Worm (Caenorhabditis elegans) whole organism, L1 larva: ENCODE results near the gene R02F2.4.

Source experiments
- aha-1 ChIP-seq: fragments of 150-350 bp; optimal IDR thresholded peaks from 2 replicates; lab custom pipeline; 2014; ENCODE audit warnings: missing biosample characterization, missing genetic modification characterization
- ceh-82 ChIP-seq, 3 experiments: fragments of 150-350 bp in 1 of 3; sonication (generic microtip) in 2 of 3; optimal IDR thresholded peaks; 2 replicates each; lab custom pipeline; 2014 to 2017; ENCODE audit warnings: missing biosample characterization in 3 of 3, missing genetic modification characterization in 3 of 3
- dpl-1 ChIP-seq, 3 experiments: fragments of 150-350 bp in 2 of 3; sonication (generic microtip) in 1 of 3; optimal IDR thresholded peaks; 2 replicates each; lab custom pipeline; 2014 to 2017; ENCODE audit warnings: missing biosample characterization in 3 of 3, missing genetic modification characterization in 3 of 3, missing genetic modification reagents in 3 of 3
- dsc-1 ChIP-seq: sonication (generic microtip); optimal IDR thresholded peaks from 2 replicates; lab custom pipeline; 2016; ENCODE audit warnings: mild to moderate bottlenecking, missing genetic modification characterization, missing compliant biosample characterization
- lin-13 ChIP-seq: fragments of 150-350 bp; optimal IDR thresholded peaks from 2 replicates; lab custom pipeline; 2014; ENCODE audit warnings: missing biosample characterization, missing genetic modification reagents, missing genetic modification characterization
- lin-14 ChIP-seq: fragments of 200-800 bp; sonication (Bioruptor generic); optimal IDR thresholded peaks from 2 replicates; lab custom pipeline; 2018; ENCODE audit warnings: mild to moderate bottlenecking, missing genetic modification characterization, moderate library complexity, missing compliant biosample characterization
- mep-1 ChIP-seq: fragments of 150-350 bp; optimal IDR thresholded peaks from 2 replicates; lab custom pipeline; 2014; ENCODE audit warnings: missing biosample characterization, missing genetic modification characterization
- nhr-237 ChIP-seq: fragments of 150-350 bp; optimal IDR thresholded peaks from 2 replicates; lab custom pipeline; 2014; ENCODE audit warnings: missing biosample characterization, missing genetic modification characterization
- nhr-77 ChIP-seq: fragments of 150-350 bp; optimal IDR thresholded peaks from 2 replicates; lab custom pipeline; 2014; ENCODE audit warnings: missing biosample characterization, missing genetic modification characterization
- pag-3 ChIP-seq: sonication (generic microtip); optimal IDR thresholded peaks from 2 replicates; lab custom pipeline; 2017; ENCODE audit warnings: missing genetic modification characterization, mild to moderate bottlenecking, missing compliant biosample characterization, antibody characterized with exemption, borderline replicate concordance; ENCODE audit not compliant: insufficient read depth
- snpc-4 ChIP-seq: fragments of 150-350 bp; optimal IDR thresholded peaks from 2 replicates; lab custom pipeline; 2014; ENCODE audit warnings: missing biosample characterization, missing genetic modification characterization
- unc-62 ChIP-seq: fragments of 150-350 bp; optimal IDR thresholded peaks from 2 replicates; lab custom pipeline; 2014; ENCODE audit warnings: missing biosample characterization, missing genetic modification reagents, missing genetic modification characterization

DNA sequence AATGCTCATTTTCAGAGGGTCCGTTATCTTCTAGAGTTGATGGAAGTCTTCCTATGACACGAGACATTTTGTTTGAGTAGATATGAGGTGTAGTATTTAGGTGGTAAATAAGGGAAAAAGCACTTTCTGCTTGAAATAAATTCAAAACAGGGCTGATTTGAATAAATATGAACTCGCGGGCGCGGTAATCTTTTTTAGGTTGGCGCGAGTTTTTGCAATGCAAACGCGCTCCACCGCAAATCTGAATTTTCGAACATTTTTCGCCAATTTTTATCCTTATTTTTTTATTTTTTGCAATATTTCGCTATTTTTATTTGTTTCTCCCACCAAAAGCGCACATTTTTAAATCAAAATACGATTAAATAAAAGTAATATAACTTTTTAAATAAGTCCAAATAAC lies 35.9 kb upstream of the R02F2.4 start, which contains the start of gene skpt-1:
- no peak for TF ChIP-seq pag-3
- TF ChIP-seq nhr-237 (tag; lab: Kevin White, UChicago) = no peak
- no peak for TF ChIP-seq nhr-77 (tag; lab: Kevin White, UChicago)
- TF ChIP-seq aha-1 (tag; lab: Kevin White, UChicago) = no peak
- TF ChIP-seq dpl-1 (GFP tag; optimal IDR thresholded peaks at IDR 0.05; lab: Kevin White, UChicago) = peak; percentile 79 to 89 (median 86)
- no peak for TF ChIP-seq mep-1
- no peak for TF ChIP-seq lin-13 (GFP tag; lab: Kevin White, UChicago)
- peak; percentile 32 for TF ChIP-seq lin-14
- TF ChIP-seq snpc-4 = no peak
- TF ChIP-seq unc-62 = no peak
- TF ChIP-seq ceh-82 (tag; optimal IDR thresholded peaks at IDR 0.05; lab: Kevin White, UChicago) = peak in 1 of 3 experiments; percentile 34
- TF ChIP-seq dsc-1 (tag; lab: Kevin White, UChicago) = no peak
